Worm (Caenorhabditis elegans) whole organism, early embryonic: ENCODE results near the gene Y43F8C.6.

Experiments used
- B0310.2 ChIP-seq: sonication (generic microtip); optimal IDR thresholded peaks from 2 replicates; lab custom pipeline; 2016; ENCODE audit warnings: mild to moderate bottlenecking, missing genetic modification characterization, missing compliant biosample characterization
- F13C5.2 ChIP-seq: sonication (generic microtip); optimal IDR thresholded peaks from 2 replicates; lab custom pipeline; 2017; ENCODE audit warnings: mild to moderate bottlenecking, missing genetic modification characterization, inconsistent platforms, missing compliant biosample characterization
- ama-1 ChIP-seq: fragments of 150-350 bp; optimal IDR thresholded peaks from 2 replicates; lab custom pipeline; 2014
- ceh-13 ChIP-seq: fragments of 200-800 bp; sonication (Bioruptor generic); optimal IDR thresholded peaks from 2 replicates; lab custom pipeline; 2018; ENCODE audit warnings: mild to moderate bottlenecking, missing genetic modification characterization, missing compliant biosample characterization
- ceh-36 ChIP-seq: sonication (generic microtip); optimal IDR thresholded peaks from 2 replicates; lab custom pipeline; 2016; ENCODE audit warnings: missing genetic modification characterization, inconsistent platforms, missing compliant biosample characterization
- flt-1 ChIP-seq: fragments of 200-800 bp; sonication (Bioruptor generic); IDR thresholded peaks from 2 replicates; pipeline ENCODE4 v1.3.6; 2022; ENCODE audit warnings: missing genetic modification characterization, missing compliant biosample characterization
- hmbx-1 ChIP-seq: sonication (generic microtip); optimal IDR thresholded peaks from 2 replicates; lab custom pipeline; 2016; ENCODE audit warnings: mild to moderate bottlenecking, missing genetic modification characterization, missing compliant biosample characterization
- hmg-4 ChIP-seq: fragments of 200-800 bp; sonication (Bioruptor generic); optimal IDR thresholded peaks from 2 replicates; lab custom pipeline; 2018; ENCODE audit warnings: mild to moderate bottlenecking, missing genetic modification characterization, missing compliant biosample characterization
- hnd-1 ChIP-seq: sonication (generic microtip); optimal IDR thresholded peaks from 2 replicates; lab custom pipeline; 2016; ENCODE audit warnings: missing genetic modification characterization, missing compliant biosample characterization
- sea-1 ChIP-seq: fragments of 200-800 bp; sonication (Bioruptor generic); conservative IDR thresholded peaks from 2 replicates; pipeline ENCODE4 v1.3.6; 2022; ENCODE audit warnings: missing genetic modification characterization, missing compliant biosample characterization
- tbx-11 ChIP-seq: fragments of 200-800 bp; sonication (Bioruptor generic); IDR thresholded peaks from 2 replicates; pipeline ENCODE4 v1.3.6; 2022; ENCODE audit warnings: missing genetic modification characterization, missing compliant biosample characterization
- tbx-37 ChIP-seq: fragments of 200-800 bp; sonication (Bioruptor generic); conservative IDR thresholded peaks from 2 replicates; pipeline ENCODE4 v1.3.6; 2022; ENCODE audit warnings: missing genetic modification reagents, missing genetic modification characterization, missing compliant biosample characterization
- tra-4 ChIP-seq: sonication (generic microtip); optimal IDR thresholded peaks from 2 replicates; lab custom pipeline; 2017; ENCODE audit warnings: missing genetic modification characterization, missing compliant biosample characterization

ce11 chrV:19590826-19591225, 49.9 kb downstream of the Y43F8C.6 start:
- TF ChIP-seq ama-1 (lab: Kevin White, UChicago) (no peak), tra-4 (no peak), F13C5.2 (no peak), ceh-36 (tag; lab: Kevin White, UChicago) (no peak), B0310.2 (tag; lab: Kevin White, UChicago) (no peak), flt-1 (GFP tag; lab: Robert Waterston, UW) (no peak), tbx-37 (GFP tag; lab: Robert Waterston, UW) (no peak), tbx-11 (no peak), ceh-13 (GFP tag; lab: Kevin White, UChicago) (no peak), hmg-4 (GFP tag; lab: Kevin White, UChicago) (no peak), hmbx-1 (tag; lab: Kevin White, UChicago) (no peak), sea-1 (GFP tag; lab: Robert Waterston, UW) (no peak), hnd-1 (no peak)
